Worm (Caenorhabditis elegans) whole organism, early embryonic: ENCODE measurements around the gene idpc-4.

ENCODE experiments used
- B0310.2 ChIP-seq: sonication (generic microtip); optimal IDR thresholded peaks from 2 replicates; lab custom pipeline; 2016; ENCODE audit warnings: mild to moderate bottlenecking, missing genetic modification characterization, missing compliant biosample characterization
- F13C5.2 ChIP-seq: sonication (generic microtip); optimal IDR thresholded peaks from 2 replicates; lab custom pipeline; 2017; ENCODE audit warnings: mild to moderate bottlenecking, missing genetic modification characterization, inconsistent platforms, missing compliant biosample characterization
- aly-1 ChIP-seq: sonication (generic microtip); optimal IDR thresholded peaks from 2 replicates; lab custom pipeline; 2016; ENCODE audit warnings: missing genetic modification characterization, missing compliant biosample characterization
- ama-1 ChIP-seq: fragments of 150-350 bp; optimal IDR thresholded peaks from 2 replicates; lab custom pipeline; 2014
- ceh-36 ChIP-seq: sonication (generic microtip); optimal IDR thresholded peaks from 2 replicates; lab custom pipeline; 2016; ENCODE audit warnings: missing genetic modification characterization, inconsistent platforms, missing compliant biosample characterization
- flt-1 ChIP-seq: fragments of 200-800 bp; sonication (Bioruptor generic); IDR thresholded peaks from 2 replicates; pipeline ENCODE4 v1.3.6; 2022; ENCODE audit warnings: missing genetic modification characterization, missing compliant biosample characterization
- hnd-1 ChIP-seq: sonication (generic microtip); optimal IDR thresholded peaks from 2 replicates; lab custom pipeline; 2016; ENCODE audit warnings: missing genetic modification characterization, missing compliant biosample characterization
- pes-1 ChIP-seq: fragments of 200-800 bp; sonication (Bioruptor generic); IDR thresholded peaks from 2 replicates; pipeline ENCODE4 v1.3.6; 2022; ENCODE audit warnings: missing genetic modification reagents, missing genetic modification characterization, missing compliant biosample characterization
- sea-1 ChIP-seq: fragments of 200-800 bp; sonication (Bioruptor generic); conservative IDR thresholded peaks from 2 replicates; pipeline ENCODE4 v1.3.6; 2022; ENCODE audit warnings: missing genetic modification characterization, missing compliant biosample characterization
- tra-4 ChIP-seq: sonication (generic microtip); optimal IDR thresholded peaks from 2 replicates; lab custom pipeline; 2017; ENCODE audit warnings: missing genetic modification characterization, missing compliant biosample characterization

ce11 chrV:9616130-9616529, 9.1 kb upstream of the idpc-4 start:
- TF ChIP-seq hnd-1 (no peak), tra-4 (tag; lab: Kevin White, UChicago) (no peak), ama-1 (lab: Kevin White, UChicago) (no peak), sea-1 (GFP tag; lab: Robert Waterston, UW) (no peak), flt-1 (GFP tag; lab: Robert Waterston, UW) (no peak), ceh-36 (tag; lab: Kevin White, UChicago) (no peak), B0310.2 (no peak), F13C5.2 (no peak), aly-1 (tag; lab: Kevin White, UChicago) (no peak), pes-1 (no peak)
